Worm (Caenorhabditis elegans) whole organism, L2 larva: ENCODE results near the gene lpr-3.

Experiments
- C34F6.9 ChIP-seq: fragments of 150-350 bp; optimal IDR thresholded peaks from 2 replicates; lab custom pipeline; 2014; ENCODE audit warnings: missing biosample characterization, missing genetic modification characterization
- F13H6.1 ChIP-seq: sonication (generic microtip); optimal IDR thresholded peaks from 2 replicates; lab custom pipeline; 2016; ENCODE audit warnings: missing genetic modification characterization, missing compliant biosample characterization
- R02D3.7 ChIP-seq: fragments of 150-350 bp; optimal IDR thresholded peaks from 2 replicates; lab custom pipeline; 2014; ENCODE audit warnings: missing biosample characterization, missing genetic modification characterization
- Y55F3AM.14 ChIP-seq: fragments of 200-800 bp; sonication (Bioruptor generic); optimal IDR thresholded peaks from 2 replicates; lab custom pipeline; 2018; ENCODE audit warnings: mild to moderate bottlenecking, missing genetic modification characterization, missing compliant biosample characterization
- ZK546.5 ChIP-seq: sonication (generic microtip); optimal IDR thresholded peaks from 2 replicates; lab custom pipeline; 2017; ENCODE audit warnings: missing biosample characterization, missing genetic modification characterization
- alr-1 ChIP-seq: fragments of 150-350 bp; optimal IDR thresholded peaks from 2 replicates; lab custom pipeline; 2014; ENCODE audit warnings: missing biosample characterization, missing genetic modification characterization
- blmp-1 ChIP-seq: sonication (generic microtip); optimal IDR thresholded peaks from 2 replicates; lab custom pipeline; 2017; ENCODE audit warnings: missing genetic modification characterization, mild to moderate bottlenecking, missing compliant biosample characterization, antibody characterized with exemption, moderate library complexity; ENCODE audit not compliant: insufficient read depth
- ceh-16 ChIP-seq: fragments of 150-350 bp; optimal IDR thresholded peaks from 2 replicates; lab custom pipeline; 2014; ENCODE audit warnings: missing biosample characterization, missing genetic modification characterization
- ceh-82 ChIP-seq: fragments of 150-350 bp; optimal IDR thresholded peaks from 2 replicates; lab custom pipeline; 2014; ENCODE audit warnings: missing biosample characterization, missing genetic modification characterization
- crh-2 ChIP-seq: sonication (generic microtip); optimal IDR thresholded peaks from 2 replicates; lab custom pipeline; 2017; ENCODE audit warnings: missing biosample characterization, missing genetic modification characterization
- elt-1 ChIP-seq: fragments of 150-350 bp; optimal IDR thresholded peaks from 2 replicates; lab custom pipeline; 2014; ENCODE audit warnings: missing biosample characterization, missing genetic modification characterization
- elt-3 ChIP-seq: sonication (generic microtip); optimal IDR thresholded peaks from 2 replicates; lab custom pipeline; 2017; ENCODE audit warnings: missing biosample characterization, missing genetic modification characterization
- fos-1 ChIP-seq: fragments of 150-350 bp; optimal IDR thresholded peaks from 2 replicates; lab custom pipeline; 2014; ENCODE audit warnings: missing biosample characterization, missing genetic modification characterization
- gmeb-1 ChIP-seq: fragments of 150-350 bp; optimal IDR thresholded peaks from 2 replicates; lab custom pipeline; 2014; ENCODE audit warnings: missing biosample characterization, missing genetic modification characterization
- lin-11 ChIP-seq: fragments of 150-350 bp; sonication (generic microtip); optimal IDR thresholded peaks from 2 replicates; lab custom pipeline; 2014; ENCODE audit warnings: missing biosample characterization, missing genetic modification characterization, inconsistent platforms, mixed read lengths
- lin-13 ChIP-seq: fragments of 150-350 bp; optimal IDR thresholded peaks from 2 replicates; lab custom pipeline; 2014; ENCODE audit warnings: missing biosample characterization, missing genetic modification reagents, missing genetic modification characterization
- lsy-2 ChIP-seq, 2 experiments: fragments of 150-350 bp in 1 of 2; sonication (generic microtip) in 1 of 2; optimal IDR thresholded peaks; 2 replicates each; lab custom pipeline; 2014 to 2017; ENCODE audit warnings: missing biosample characterization in 2 of 2, missing genetic modification characterization in 2 of 2
- mab-5 ChIP-seq: fragments of 150-350 bp; optimal IDR thresholded peaks from 2 replicates; lab custom pipeline; 2014; ENCODE audit warnings: missing biosample characterization, missing genetic modification characterization
- mdl-1 ChIP-seq, 2 experiments: fragments of 150-350 bp in 1 of 2; sonication (generic microtip) in 1 of 2; optimal IDR thresholded peaks; 2 replicates each; lab custom pipeline; 2017; ENCODE audit warnings: missing biosample characterization in 2 of 2, missing genetic modification characterization in 2 of 2
- nhr-21 ChIP-seq: fragments of 150-350 bp; optimal IDR thresholded peaks from 2 replicates; lab custom pipeline; 2014; ENCODE audit warnings: missing biosample characterization, missing genetic modification characterization
- nhr-23 ChIP-seq: fragments of 150-350 bp; optimal IDR thresholded peaks from 2 replicates; lab custom pipeline; 2014; ENCODE audit warnings: missing biosample characterization, missing genetic modification reagents, missing genetic modification characterization
- nhr-237 ChIP-seq: fragments of 150-350 bp; optimal IDR thresholded peaks from 2 replicates; lab custom pipeline; 2014; ENCODE audit warnings: missing biosample characterization, missing genetic modification characterization
- nhr-6 ChIP-seq: fragments of 150-350 bp; optimal IDR thresholded peaks from 2 replicates; lab custom pipeline; 2014; ENCODE audit warnings: missing biosample characterization, missing genetic modification characterization
- nhr-77 ChIP-seq: fragments of 150-350 bp; optimal IDR thresholded peaks from 2 replicates; lab custom pipeline; 2014; ENCODE audit warnings: missing biosample characterization, missing genetic modification characterization
- peb-1 ChIP-seq: fragments of 150-350 bp; optimal IDR thresholded peaks from 2 replicates; lab custom pipeline; 2014; ENCODE audit warnings: missing biosample characterization, missing genetic modification characterization
- sma-3 ChIP-seq: sonication (generic microtip); optimal IDR thresholded peaks from 2 replicates; lab custom pipeline; 2016; ENCODE audit warnings: missing genetic modification reagents, missing genetic modification characterization, missing compliant biosample characterization
- sma-9 ChIP-seq, 2 experiments: fragments of 150-350 bp in 1 of 2; sonication (generic microtip) in 1 of 2; optimal IDR thresholded peaks; 2 replicates each; lab custom pipeline; 2014 to 2016; ENCODE audit warnings: missing genetic modification characterization in 2 of 2, mild to moderate bottlenecking in 1 of 2, missing biosample characterization in 1 of 2, missing compliant biosample characterization in 1 of 2, missing genetic modification reagents in 1 of 2, moderate library complexity in 1 of 2
- snpc-4 ChIP-seq: fragments of 150-350 bp; optimal IDR thresholded peaks from 2 replicates; lab custom pipeline; 2014; ENCODE audit warnings: missing biosample characterization, missing genetic modification characterization
- ztf-4 ChIP-seq: fragments of 150-350 bp; optimal IDR thresholded peaks from 2 replicates; lab custom pipeline; 2014; ENCODE audit warnings: missing biosample characterization, missing genetic modification characterization

lpr-3 gene

DNA sequence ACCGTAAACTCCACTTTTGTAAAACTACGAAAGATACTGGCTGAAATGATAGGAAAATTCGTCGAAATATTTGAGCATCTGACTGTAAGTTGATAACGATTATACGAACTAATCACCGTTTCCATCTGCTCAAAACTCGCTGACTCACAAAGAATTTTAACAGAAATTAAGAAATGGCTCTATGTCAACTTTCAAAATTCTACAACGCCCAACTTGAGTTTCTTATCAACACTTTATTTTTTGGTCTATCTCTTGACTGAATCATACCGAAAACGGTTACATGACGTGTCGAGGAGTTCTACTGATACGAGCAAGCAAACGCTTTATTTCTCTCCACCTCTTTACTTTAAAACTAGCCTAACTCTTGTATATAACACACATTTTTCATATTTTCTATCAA lies 10.0 kb upstream of the lpr-3 start, which contains the start of gene clc-1:
clc-1 (plus strand) TSS at position 264 of the 400 bp plus-strand sequence.
- no peak for TF ChIP-seq Y55F3AM.14 (GFP tag; lab: Kevin White, UChicago)
- peak; percentile 98 for TF ChIP-seq fos-1 (tag; lab: Kevin White, UChicago)
- peak; percentile 84 for TF ChIP-seq crh-2 (tag; lab: Kevin White, UChicago)
- no peak for TF ChIP-seq R02D3.7 (tag; lab: Kevin White, UChicago)
- TF ChIP-seq mab-5 (tag; lab: Kevin White, UChicago): no peak
- TF ChIP-seq sma-9 (GFP tag; optimal IDR thresholded peaks at IDR 0.05; lab: Kevin White, UChicago): peak; percentile 50
- no peak for TF ChIP-seq sma-9 (tag; optimal IDR thresholded peaks at IDR 0.05; lab: Kevin White, UChicago)
- TF ChIP-seq gmeb-1: peak; percentile 44
- peak; percentile 38 for TF ChIP-seq F13H6.1 (tag; lab: Kevin White, UChicago)
- no peak for TF ChIP-seq nhr-6 (tag; lab: Kevin White, UChicago)

DNA sequence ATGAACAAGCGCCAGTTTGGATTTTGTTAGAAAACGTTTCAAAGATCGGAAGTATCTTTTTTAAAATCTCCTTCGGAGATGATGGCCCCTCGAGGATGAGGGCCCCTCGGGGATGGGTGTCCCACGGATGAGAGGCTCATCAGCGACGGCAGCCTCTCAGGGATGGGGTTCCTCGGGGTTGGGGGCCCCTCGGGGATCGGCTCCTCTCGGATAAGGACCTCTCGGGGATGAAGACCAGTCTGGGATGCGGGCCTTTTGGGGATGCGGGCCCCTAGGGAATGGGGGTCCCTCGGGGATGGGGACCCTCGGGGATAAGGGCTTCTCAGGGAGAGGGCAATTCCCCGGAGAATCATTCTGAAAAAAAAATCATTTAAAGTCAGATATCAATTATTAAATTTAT lies 6.9 kb upstream of the lpr-3 start:
- no peak for TF ChIP-seq peb-1 (tag; lab: Kevin White, UChicago)
- TF ChIP-seq nhr-77: no peak
- no peak for TF ChIP-seq mab-5 (tag; lab: Kevin White, UChicago)
- TF ChIP-seq C34F6.9: no peak
- no peak for TF ChIP-seq nhr-23
- no peak for TF ChIP-seq R02D3.7 (tag; lab: Kevin White, UChicago)
- no peak for TF ChIP-seq nhr-6 (tag; lab: Kevin White, UChicago)
- no peak for TF ChIP-seq lsy-2 (tag; optimal IDR thresholded peaks at IDR 0.05; lab: Kevin White, UChicago)
- TF ChIP-seq lin-11 (tag; lab: Kevin White, UChicago): no peak
- TF ChIP-seq ztf-4 (tag; lab: Kevin White, UChicago): no peak
- no peak for TF ChIP-seq sma-3 (GFP tag; lab: Kevin White, UChicago)
- no peak for TF ChIP-seq ZK546.5 (tag; lab: Kevin White, UChicago)
- no peak for TF ChIP-seq Y55F3AM.14 (GFP tag; lab: Kevin White, UChicago)

ce11 chrX:11053615-11054014 lies 3.6 kb upstream of the lpr-3 start, which contains the start of gene C09F12.2:
Gene C09F12.2, plus strand, starts transcription at chrX:11053915.
- TF ChIP-seq mdl-1 (tag; optimal IDR thresholded peaks at IDR 0.05; lab: Kevin White, UChicago) (no peak), snpc-4 (tag; lab: Kevin White, UChicago) (no peak), ceh-82 (tag; lab: Kevin White, UChicago) (no peak), gmeb-1 (no peak), nhr-23 (no peak), mab-5 (tag; lab: Kevin White, UChicago) (no peak), nhr-237 (tag; lab: Kevin White, UChicago) (no peak), lin-13 (no peak)

DNA sequence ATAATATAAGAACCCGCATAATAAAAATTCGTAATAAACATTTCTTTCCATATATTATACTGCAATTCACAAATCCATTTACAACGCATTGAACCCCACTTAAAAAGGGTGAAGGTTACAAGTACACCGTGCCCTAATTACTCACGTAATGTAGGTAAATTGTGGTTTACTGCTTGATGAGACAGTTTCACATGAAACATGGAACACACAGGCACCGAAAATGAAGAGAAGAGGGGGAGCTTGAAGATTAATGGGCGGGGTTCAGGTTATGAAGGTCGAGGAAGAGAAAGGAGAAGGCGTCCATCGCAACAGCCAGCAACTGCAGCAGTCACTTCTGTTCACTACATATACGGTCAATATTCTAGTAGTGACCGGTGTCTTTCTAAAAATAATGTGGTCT lies 2.5 kb downstream of the lpr-3 start, which contains the start of gene lpr-6:
lpr-6 (plus strand) TSS at position 251 of the 400 bp plus-strand sequence.
- TF ChIP-seq sma-3 (GFP tag; lab: Kevin White, UChicago) (peak; percentile 6), fos-1 (tag; lab: Kevin White, UChicago) (peak; percentile 28), nhr-6 (tag; lab: Kevin White, UChicago) (no peak), ceh-16 (tag; lab: Kevin White, UChicago) (peak; percentile 51), nhr-77 (peak; percentile 4), elt-3 (no peak), nhr-21 (tag; lab: Kevin White, UChicago) (peak; percentile 77), nhr-237 (tag; lab: Kevin White, UChicago) (no peak)
- TF ChIP-seq, all 48 proteins: peak for 5

DNA sequence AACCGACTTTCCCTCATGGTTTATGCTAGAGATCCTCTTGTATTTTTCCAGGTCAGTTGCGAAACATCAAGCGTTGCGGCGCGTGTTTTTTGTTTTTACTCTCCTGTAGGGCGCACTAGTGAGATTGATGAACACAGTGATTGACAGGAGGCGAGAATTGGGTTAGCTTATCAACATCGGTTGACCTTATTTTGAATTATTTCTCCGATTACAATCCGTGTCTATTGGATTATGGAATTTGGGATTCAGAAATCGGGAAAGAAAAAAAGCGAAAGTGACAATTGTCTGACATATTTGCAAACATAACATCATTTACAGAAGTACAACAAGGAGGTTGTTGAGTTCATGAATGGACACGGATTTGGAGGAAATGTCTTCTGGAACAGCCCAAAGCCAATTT lies 3.7 kb downstream of the lpr-3 start:
- TF ChIP-seq blmp-1 (tag; lab: Kevin White, UChicago) (peak; percentile 56), alr-1 (tag; lab: Kevin White, UChicago) (no peak), elt-1 (tag; lab: Kevin White, UChicago) (no peak), nhr-21 (tag; lab: Kevin White, UChicago) (peak; percentile 43), sma-3 (GFP tag; lab: Kevin White, UChicago) (no peak)

- no peak for TF ChIP-seq sma-3 (GFP tag; lab: Kevin White, UChicago)
- TF ChIP-seq fos-1 (tag; lab: Kevin White, UChicago): peak; percentile 9
- TF ChIP-seq ceh-16 (tag; lab: Kevin White, UChicago): peak; percentile 36
- peak; percentile 55 for TF ChIP-seq nhr-21 (tag; lab: Kevin White, UChicago)
These were observed 4.7 kb downstream of the lpr-3 start, which contains the start of gene lpr-5 for ce11 chrX:11061904-11062303. Gene lpr-5, plus strand, starts transcription at chrX:11062123.
